Worm (Caenorhabditis elegans) whole organism, young adult: ENCODE results near the gene C13F10.1.

Source experiments
- B0019.2 ChIP-seq: fragments of 200-800 bp; sonication (Bioruptor generic); conservative IDR thresholded peaks from 2 replicates; pipeline ENCODE4 v1.3.6; 2022; ENCODE audit warnings: missing genetic modification reagents, missing genetic modification characterization, missing compliant biosample characterization
- F22D6.2 ChIP-seq: sonication (generic microtip); optimal IDR thresholded peaks from 2 replicates; lab custom pipeline; 2016; ENCODE audit warnings: mild to moderate bottlenecking, missing genetic modification characterization, missing compliant biosample characterization
- F57C9.4 ChIP-seq: sonication (generic microtip); optimal IDR thresholded peaks from 2 replicates; lab custom pipeline; 2017; ENCODE audit warnings: mild to moderate bottlenecking, missing genetic modification characterization, missing compliant biosample characterization
- K11D2.4 ChIP-seq: fragments of 200-800 bp; sonication (Bioruptor generic); IDR thresholded peaks from 2 replicates; pipeline ENCODE4 v1.3.6; 2022; ENCODE audit warnings: missing genetic modification reagents, missing genetic modification characterization, missing compliant biosample characterization
- K12H6.12 ChIP-seq: fragments of 200-800 bp; sonication (Bioruptor generic); optimal IDR thresholded peaks from 2 replicates; lab custom pipeline; 2018; ENCODE audit warnings: mild to moderate bottlenecking, missing genetic modification characterization, missing compliant biosample characterization
- T07F8.4 ChIP-seq: sonication (generic microtip); optimal IDR thresholded peaks from 2 replicates; lab custom pipeline; 2016; ENCODE audit warnings: mild to moderate bottlenecking, missing genetic modification characterization, moderate library complexity, missing compliant biosample characterization
- Y56A3A.18 ChIP-seq: fragments of 200-800 bp; sonication (Bioruptor generic); IDR thresholded peaks from 2 replicates; pipeline ENCODE4 v1.3.6; 2022; ENCODE audit warnings: missing genetic modification reagents, missing genetic modification characterization, missing compliant biosample characterization
- Y95B8A.8 ChIP-seq: fragments of 200-800 bp; sonication (Bioruptor generic); IDR thresholded peaks from 2 replicates; pipeline ENCODE4 v1.3.6; 2022; ENCODE audit warnings: missing genetic modification reagents, missing genetic modification characterization, missing compliant biosample characterization
- akir-1 ChIP-seq: fragments of 200-800 bp; sonication (Bioruptor generic); optimal IDR thresholded peaks from 2 replicates; lab custom pipeline; 2018; ENCODE audit warnings: mild to moderate bottlenecking, missing genetic modification characterization, moderate library complexity, missing compliant biosample characterization
- attf-6 ChIP-seq: fragments of 200-800 bp; sonication (Bioruptor generic); IDR thresholded peaks from 2 replicates; pipeline ENCODE4 v1.3.6; 2022; ENCODE audit warnings: missing genetic modification reagents, missing genetic modification characterization, missing compliant biosample characterization
- bed-1 ChIP-seq: fragments of 200-800 bp; sonication (Bioruptor generic); IDR thresholded peaks from 2 replicates; pipeline ENCODE4 v1.3.6; 2022; ENCODE audit warnings: missing genetic modification reagents, missing genetic modification characterization, missing compliant biosample characterization
- cebp-1 ChIP-seq, 2 experiments: fragments of 200-800 bp in 1 of 2; sonication (Bioruptor generic) in 1 of 2; sonication (generic microtip) in 1 of 2; IDR thresholded peaks in 1 of 2; optimal IDR thresholded peaks in 1 of 2; 2 replicates each; pipeline versions ENCODE4 v1.3.6 to Lab custom; 2017 to 2022; ENCODE audit warnings: missing compliant biosample characterization in 2 of 2, missing genetic modification characterization in 2 of 2, mild to moderate bottlenecking in 1 of 2, missing genetic modification reagents in 1 of 2, moderate library complexity in 1 of 2
- ceh-27 ChIP-seq: fragments of 200-800 bp; sonication (Bioruptor generic); optimal IDR thresholded peaks from 2 replicates; lab custom pipeline; 2018; ENCODE audit warnings: mild to moderate bottlenecking, missing genetic modification characterization, moderate library complexity, missing compliant biosample characterization
- ceh-40 ChIP-seq: fragments of 200-800 bp; sonication (Bioruptor generic); IDR thresholded peaks from 2 replicates; pipeline ENCODE4 v1.3.6; 2022; ENCODE audit warnings: missing genetic modification characterization, missing compliant biosample characterization
- ceh-79 ChIP-seq: sonication (generic microtip); optimal IDR thresholded peaks from 2 replicates; lab custom pipeline; 2017; ENCODE audit warnings: mild to moderate bottlenecking, missing genetic modification characterization, missing compliant biosample characterization
- dox-1 ChIP-seq: fragments of 200-800 bp; sonication (Bioruptor generic); IDR thresholded peaks from 2 replicates; pipeline ENCODE4 v1.3.6; 2022; ENCODE audit warnings: missing genetic modification reagents, missing genetic modification characterization, missing compliant biosample characterization
- egl-18 ChIP-seq: fragments of 200-800 bp; sonication (Bioruptor generic); IDR thresholded peaks from 2 replicates; pipeline ENCODE4 v1.3.6; 2022; ENCODE audit warnings: missing genetic modification reagents, missing genetic modification characterization, missing compliant biosample characterization
- egrh-3 ChIP-seq: fragments of 200-800 bp; sonication (Bioruptor generic); IDR thresholded peaks from 2 replicates; pipeline ENCODE4 v1.3.6; 2022; ENCODE audit warnings: missing genetic modification reagents, missing genetic modification characterization, missing compliant biosample characterization
- ets-4 ChIP-seq: fragments of 200-800 bp; sonication (Bioruptor generic); optimal IDR thresholded peaks from 2 replicates; lab custom pipeline; 2018; ENCODE audit warnings: mild to moderate bottlenecking, missing genetic modification characterization, missing compliant biosample characterization
- hsf-1 ChIP-seq: fragments of 200-800 bp; sonication (Bioruptor generic); IDR thresholded peaks from 2 replicates; pipeline ENCODE4 v1.3.6; 2022; ENCODE audit warnings: missing genetic modification reagents, missing genetic modification characterization, missing compliant biosample characterization
- lin-26 ChIP-seq: fragments of 200-800 bp; sonication (Bioruptor generic); IDR thresholded peaks from 2 replicates; pipeline ENCODE4 v1.3.6; 2022; ENCODE audit warnings: missing genetic modification reagents, missing genetic modification characterization, missing compliant biosample characterization
- lin-35 ChIP-seq, 3 experiments: fragments of 150-350 bp in 2 of 3; sonication (generic microtip) in 1 of 3; optimal IDR thresholded peaks; 2 replicates each; lab custom pipeline; 2014 to 2018; ENCODE audit warnings: missing biosample characterization in 3 of 3, missing genetic modification characterization in 3 of 3, missing genetic modification reagents in 3 of 3
- lin-40 ChIP-seq: sonication (generic microtip); optimal IDR thresholded peaks from 2 replicates; lab custom pipeline; 2016; ENCODE audit warnings: missing genetic modification characterization, mild to moderate bottlenecking, missing compliant biosample characterization, missing genotype, missing genetic modification reagents
- lsl-1 ChIP-seq: fragments of 200-800 bp; sonication (Bioruptor generic); optimal IDR thresholded peaks from 2 replicates; lab custom pipeline; 2018; ENCODE audit warnings: mild to moderate bottlenecking, missing genetic modification characterization, moderate library complexity, missing compliant biosample characterization
- madf-6 ChIP-seq: fragments of 200-800 bp; sonication (Bioruptor generic); IDR thresholded peaks from 2 replicates; pipeline ENCODE4 v1.3.6; 2022; ENCODE audit warnings: missing genetic modification reagents, missing genetic modification characterization, missing compliant biosample characterization
- mcd-1 ChIP-seq: fragments of 200-800 bp; sonication (Bioruptor generic); IDR thresholded peaks from 2 replicates; pipeline ENCODE4 v1.3.6; 2022; ENCODE audit warnings: missing genetic modification reagents, missing genetic modification characterization, missing compliant biosample characterization
- mes-4 ChIP-seq: sonication (generic microtip); optimal IDR thresholded peaks from 2 replicates; lab custom pipeline; 2016; ENCODE audit warnings: missing genotype, missing genetic modification characterization, missing compliant biosample characterization
- nfya-1 ChIP-seq: sonication (generic microtip); optimal IDR thresholded peaks from 2 replicates; lab custom pipeline; 2017; ENCODE audit warnings: antibody characterized with exemption, missing compliant biosample characterization, missing genetic modification characterization, borderline replicate concordance; ENCODE audit not compliant: insufficient read depth
- nfyb-1 ChIP-seq: fragments of 200-800 bp; sonication (Bioruptor generic); IDR thresholded peaks from 2 replicates; pipeline ENCODE4 v1.3.6; 2022; ENCODE audit warnings: missing genetic modification reagents, missing genetic modification characterization, missing compliant biosample characterization
- nhr-120 ChIP-seq: fragments of 200-800 bp; sonication (Bioruptor generic); IDR thresholded peaks from 2 replicates; pipeline ENCODE4 v1.3.6; 2022; ENCODE audit warnings: missing genetic modification characterization, missing compliant biosample characterization
- nhr-179 ChIP-seq: sonication (generic microtip); optimal IDR thresholded peaks from 2 replicates; lab custom pipeline; 2016; ENCODE audit warnings: mild to moderate bottlenecking, missing genetic modification characterization, missing compliant biosample characterization
- nhr-90 ChIP-seq: sonication (generic microtip); optimal IDR thresholded peaks from 2 replicates; lab custom pipeline; 2016; ENCODE audit warnings: missing genotype, mild to moderate bottlenecking, missing genetic modification characterization, missing compliant biosample characterization
- pbrm-1 ChIP-seq: fragments of 200-800 bp; sonication (Bioruptor generic); IDR thresholded peaks from 2 replicates; pipeline ENCODE4 v1.3.6; 2022; ENCODE audit warnings: missing genetic modification reagents, missing genetic modification characterization, missing compliant biosample characterization
- snpc-1.3 ChIP-seq: sonication (generic microtip); optimal IDR thresholded peaks from 2 replicates; lab custom pipeline; 2017; ENCODE audit warnings: missing genetic modification characterization, mild to moderate bottlenecking, missing compliant biosample characterization, antibody characterized with exemption, moderate library complexity, missing genotype, missing genetic modification reagents; ENCODE audit not compliant: insufficient read depth
- snpc-3.4 ChIP-seq: sonication (generic microtip); optimal IDR thresholded peaks from 2 replicates; lab custom pipeline; 2017; ENCODE audit warnings: missing genetic modification characterization, mild to moderate bottlenecking, missing compliant biosample characterization, antibody characterized with exemption, moderate library complexity, missing genotype, missing genetic modification reagents
- somi-1 ChIP-seq: fragments of 200-800 bp; sonication (Bioruptor generic); optimal IDR thresholded peaks from 2 replicates; lab custom pipeline; 2018; ENCODE audit warnings: mild to moderate bottlenecking, missing genetic modification characterization, missing compliant biosample characterization
- tbx-9 ChIP-seq: sonication (generic microtip); optimal IDR thresholded peaks from 2 replicates; lab custom pipeline; 2016; ENCODE audit warnings: borderline replicate concordance, missing genetic modification characterization, inconsistent platforms, missing compliant biosample characterization
- tlf-1 ChIP-seq: fragments of 200-800 bp; sonication (Bioruptor generic); optimal IDR thresholded peaks from 2 replicates; lab custom pipeline; 2018; ENCODE audit warnings: mild to moderate bottlenecking, missing genetic modification characterization, missing compliant biosample characterization
- zfh-2 ChIP-seq: fragments of 200-800 bp; sonication (Bioruptor generic); conservative IDR thresholded peaks from 2 replicates; pipeline ENCODE4 v1.3.6; 2022; ENCODE audit warnings: missing genetic modification reagents, missing genetic modification characterization, missing compliant biosample characterization

The C13F10.1 gene

ce11 chrV:7209001-7209400, 14.9 kb upstream of the C13F10.1 start:
- TF ChIP-seq mes-4 (tag; lab: Kevin White, UChicago) (no peak), nfya-1 (tag; lab: Kevin White, UChicago) (no peak), egl-18 (GFP tag; lab: Robert Waterston, UW) (no peak), K12H6.12 (tag; lab: Kevin White, UChicago) (no peak), F57C9.4 (no peak), tlf-1 (GFP tag; lab: Kevin White, UChicago) (no peak), T07F8.4 (tag; lab: Kevin White, UChicago) (no peak), B0019.2 (GFP tag; lab: Robert Waterston, UW) (no peak), ets-4 (GFP tag; lab: Kevin White, UChicago) (no peak), egrh-3 (no peak), akir-1 (no peak), pbrm-1 (no peak), tbx-9 (tag; lab: Kevin White, UChicago) (no peak), madf-6 (GFP tag; lab: Robert Waterston, UW) (no peak)

ce11 chrV:7214802-7215201, 9.1 kb upstream of the C13F10.1 start, which contains the start of gene soap-1:
Gene soap-1 (minus strand): TSS chrV:7214902.
- no peak for TF ChIP-seq bed-1 (GFP tag; lab: Robert Waterston, UW)
- no peak for TF ChIP-seq snpc-3.4 (tag; lab: Kevin White, UChicago)
- TF ChIP-seq F22D6.2 (tag; lab: Kevin White, UChicago): no peak
- TF ChIP-seq nhr-120 (GFP tag; lab: Robert Waterston, UW): no peak
- no peak for TF ChIP-seq lin-26 (GFP tag; lab: Robert Waterston, UW)
- no peak for TF ChIP-seq akir-1
- no peak for TF ChIP-seq lin-40
- TF ChIP-seq nhr-90 (tag; lab: Kevin White, UChicago): no peak
- no peak for TF ChIP-seq attf-6 (GFP tag; lab: Robert Waterston, UW)
- TF ChIP-seq K11D2.4 (GFP tag; lab: Robert Waterston, UW): no peak
- TF ChIP-seq ceh-40 (GFP tag; lab: Robert Waterston, UW): no peak
- no peak for TF ChIP-seq mcd-1 (GFP tag; lab: Robert Waterston, UW)
- no peak for TF ChIP-seq Y95B8A.8 (GFP tag; lab: Robert Waterston, UW)

- TF ChIP-seq snpc-1.3 (tag; lab: Kevin White, UChicago) (no peak), ceh-27 (GFP tag; lab: Kevin White, UChicago) (no peak), lin-35 (GFP tag; optimal IDR thresholded peaks at IDR 0.05; lab: Kevin White, UChicago) (no peak), ceh-79 (tag; lab: Kevin White, UChicago) (no peak), hsf-1 (0 out of 2 replicates have a peak, but pooled peaks have one; percentile 22), dox-1 (GFP tag; lab: Robert Waterston, UW) (peak; percentile 8; the same call in 1 of the 2 replicates), somi-1 (GFP tag; lab: Kevin White, UChicago) (no peak), cebp-1 (GFP tag; IDR thresholded peaks at IDR 0.05; lab: Robert Waterston, UW) (no peak), cebp-1 (tag; optimal IDR thresholded peaks at IDR 0.05; lab: Kevin White, UChicago) (peak; percentile 16), nfyb-1 (GFP tag; lab: Robert Waterston, UW) (no peak), Y56A3A.18 (GFP tag; lab: Robert Waterston, UW) (no peak), zfh-2 (GFP tag; lab: Robert Waterston, UW) (peak; percentile 71), lsl-1 (GFP tag; lab: Kevin White, UChicago) (no peak), nhr-179 (tag; lab: Kevin White, UChicago) (no peak)
- TF ChIP-seq, all 124 proteins: peak for 4
These were observed 7.9 kb upstream of the C13F10.1 start for ce11 chrV:7216016-7216415.
